Worm (Caenorhabditis elegans): Measurements from ENCODE around the gene F36H1.12.

Gene F36H1.12

DNA sequence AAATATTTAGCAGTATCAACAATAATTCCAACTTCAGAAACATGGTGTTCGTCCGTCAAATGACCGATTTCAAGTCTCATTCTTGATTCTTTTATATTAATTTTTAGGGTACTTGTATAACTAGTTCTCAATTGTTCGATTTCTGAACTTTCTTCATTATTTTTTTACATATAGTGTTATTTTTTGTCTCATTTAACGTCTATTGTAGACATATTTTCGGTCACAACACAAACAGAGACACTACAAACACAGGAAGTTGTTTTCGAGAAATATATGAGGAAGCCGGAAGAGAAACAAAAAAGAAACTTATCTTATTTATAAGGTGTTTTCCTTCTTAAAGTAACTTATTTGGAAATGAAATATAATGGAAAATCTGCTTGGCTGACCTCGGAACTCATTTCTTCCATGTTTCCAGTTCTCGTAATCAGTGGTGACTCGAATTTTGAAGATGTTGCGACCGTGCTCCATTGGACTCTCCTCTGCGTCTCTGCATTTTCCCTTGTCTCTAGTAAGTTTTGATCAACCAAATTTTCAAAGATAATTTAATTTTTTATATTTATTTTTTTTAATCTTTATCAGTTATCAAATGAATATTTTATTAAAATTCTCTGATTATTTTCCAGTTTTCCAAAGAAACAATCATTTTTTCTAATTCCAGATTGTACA is at the start of gene F36H1.12, which contains the start of gene lin-3:
F36H1.12 (minus strand) TSS at position 51 of the 666 bp plus-strand sequence.
lin-3 (plus strand) TSS at position 657 of the 666 bp plus-strand sequence.
- TF ChIP-seq aly-1 (tag; optimal IDR thresholded peaks at IDR 0.05): no peak
- TF ChIP-seq hnd-1 (tag; optimal IDR thresholded peaks at IDR 0.05): no peak
- TF ChIP-seq ceh-36 (tag; optimal IDR thresholded peaks at IDR 0.05): no peak
- TF ChIP-seq hmbx-1 (tag; optimal IDR thresholded peaks at IDR 0.05): no peak
- no peak for TF ChIP-seq ceh-13 (GFP tag; optimal IDR thresholded peaks at IDR 0.05)

- TF ChIP-seq ama-1 (optimal IDR thresholded peaks at IDR 0.05) (no peak), ceh-36 (tag; optimal IDR thresholded peaks at IDR 0.05) (no peak), hmg-4 (GFP tag; optimal IDR thresholded peaks at IDR 0.05) (no peak), sea-1 (GFP tag; conservative IDR thresholded peaks at IDR 0.05) (no peak), scrt-1 (GFP tag; IDR thresholded peaks at IDR 0.05) (no peak), ceh-13 (GFP tag; optimal IDR thresholded peaks at IDR 0.05) (no peak), pes-1 (GFP tag; IDR thresholded peaks at IDR 0.05) (no peak), tbx-37 (GFP tag; conservative IDR thresholded peaks at IDR 0.05) (no peak), B0310.2 (tag; optimal IDR thresholded peaks at IDR 0.05) (no peak), hnd-1 (tag; optimal IDR thresholded peaks at IDR 0.05) (no peak), tbx-11 (GFP tag; IDR thresholded peaks at IDR 0.05) (no peak), aly-1 (tag; optimal IDR thresholded peaks at IDR 0.05) (no peak), hmbx-1 (tag; optimal IDR thresholded peaks at IDR 0.05) (no peak), tra-4 (tag; optimal IDR thresholded peaks at IDR 0.05) (no peak), flt-1 (GFP tag; IDR thresholded peaks at IDR 0.05) (no peak), F13C5.2 (tag; optimal IDR thresholded peaks at IDR 0.05) (no peak), ets-7 (tag; optimal IDR thresholded peaks at IDR 0.05) (no peak)
Observed at ce11 chrIV:11102608-11103007, 49.1 kb upstream of the F36H1.12 start, which contains the start of gene srlf-17. TSS of gene srlf-17 (minus strand) at chrIV:11102708.

ce11 chrIV:11101383-11101782 is 47.9 kb upstream of the F36H1.12 start, which contains the start of gene srlf-18:
TSS of gene srlf-18 (minus strand) at chrIV:11101483.
- TF ChIP-seq B0310.2 (tag; optimal IDR thresholded peaks at IDR 0.05): no peak
- no peak for TF ChIP-seq tra-4 (tag; optimal IDR thresholded peaks at IDR 0.05)
- no peak for TF ChIP-seq tbx-37 (GFP tag; conservative IDR thresholded peaks at IDR 0.05)
- no peak for TF ChIP-seq tbx-11 (GFP tag; IDR thresholded peaks at IDR 0.05)
- TF ChIP-seq scrt-1 (GFP tag; IDR thresholded peaks at IDR 0.05): no peak
- TF ChIP-seq hmbx-1 (tag; optimal IDR thresholded peaks at IDR 0.05): no peak
- TF ChIP-seq aly-1 (tag; optimal IDR thresholded peaks at IDR 0.05): no peak
- TF ChIP-seq sea-1 (GFP tag; conservative IDR thresholded peaks at IDR 0.05): no peak
- no peak for TF ChIP-seq ceh-36 (tag; optimal IDR thresholded peaks at IDR 0.05)
- TF ChIP-seq pes-1 (GFP tag; IDR thresholded peaks at IDR 0.05): no peak
- no peak for TF ChIP-seq ceh-13 (GFP tag; optimal IDR thresholded peaks at IDR 0.05)
- TF ChIP-seq ama-1 (optimal IDR thresholded peaks at IDR 0.05): no peak
- TF ChIP-seq F13C5.2 (tag; optimal IDR thresholded peaks at IDR 0.05): no peak
- TF ChIP-seq ets-7 (tag; optimal IDR thresholded peaks at IDR 0.05): no peak
- no peak for TF ChIP-seq hnd-1 (tag; optimal IDR thresholded peaks at IDR 0.05)
- TF ChIP-seq hmg-4 (GFP tag; optimal IDR thresholded peaks at IDR 0.05): no peak

DNA sequence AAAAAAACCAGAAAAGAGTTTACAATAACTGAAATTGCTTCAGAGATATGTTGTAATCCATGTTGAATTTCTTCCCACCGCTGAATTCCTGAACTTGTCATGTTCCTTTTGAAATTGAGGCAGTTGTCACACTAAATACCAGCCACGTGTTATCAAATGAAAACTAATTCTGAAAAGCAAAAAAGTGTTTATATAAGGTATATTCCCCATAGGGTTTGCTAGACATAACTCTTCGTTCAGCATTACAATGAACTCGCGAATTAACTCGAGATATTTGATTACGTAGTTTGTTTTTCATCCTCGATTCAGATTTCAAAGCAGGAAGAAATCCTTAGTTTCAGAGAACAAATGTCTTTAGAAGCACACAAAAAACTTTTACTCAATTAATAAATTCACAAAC is 46.8 kb upstream of the F36H1.12 start, which contains the start of gene str-3:
str-3 (minus strand) TSS at position 101 of the 400 bp plus-strand sequence.
- TF ChIP-seq pes-1 (GFP tag; IDR thresholded peaks at IDR 0.05) (no peak), hmbx-1 (tag; optimal IDR thresholded peaks at IDR 0.05) (no peak), aly-1 (tag; optimal IDR thresholded peaks at IDR 0.05) (no peak), B0310.2 (tag; optimal IDR thresholded peaks at IDR 0.05) (no peak), hmg-4 (GFP tag; optimal IDR thresholded peaks at IDR 0.05) (no peak), flt-1 (GFP tag; IDR thresholded peaks at IDR 0.05) (no peak), ceh-36 (tag; optimal IDR thresholded peaks at IDR 0.05) (no peak), sea-1 (GFP tag; conservative IDR thresholded peaks at IDR 0.05) (no peak), ets-7 (tag; optimal IDR thresholded peaks at IDR 0.05) (no peak), tbx-11 (GFP tag; IDR thresholded peaks at IDR 0.05) (no peak), tbx-37 (GFP tag; conservative IDR thresholded peaks at IDR 0.05) (no peak), tra-4 (tag; optimal IDR thresholded peaks at IDR 0.05) (no peak), F13C5.2 (tag; optimal IDR thresholded peaks at IDR 0.05) (no peak), hnd-1 (tag; optimal IDR thresholded peaks at IDR 0.05) (no peak), scrt-1 (GFP tag; IDR thresholded peaks at IDR 0.05) (no peak), ceh-13 (GFP tag; optimal IDR thresholded peaks at IDR 0.05) (no peak)

DNA sequence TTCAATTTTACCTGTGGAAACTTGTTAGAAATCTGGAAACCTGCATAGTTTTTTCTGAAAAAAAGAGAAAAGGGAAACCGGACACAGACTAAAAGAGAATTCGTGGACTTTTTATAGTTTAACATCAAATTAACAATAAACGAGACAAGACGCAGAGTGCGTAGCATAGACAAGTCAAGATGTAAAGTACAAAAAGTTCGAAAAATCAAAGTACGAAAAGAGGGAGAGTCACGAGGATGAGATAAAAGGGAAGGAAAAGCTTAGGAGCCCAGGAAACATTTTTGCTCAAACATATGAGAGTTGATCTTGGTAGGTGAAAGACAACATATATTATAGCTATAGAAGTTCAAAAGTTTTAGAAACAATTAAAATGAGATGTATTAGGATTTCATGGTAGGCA is 44.3 kb upstream of the F36H1.12 start, which contains the start of gene M7.12:
M7.12 (minus strand) TSS at position 188 of the 400 bp plus-strand sequence.
- TF ChIP-seq flt-1 (GFP tag; IDR thresholded peaks at IDR 0.05) (no peak), ama-1 (optimal IDR thresholded peaks at IDR 0.05) (no peak), tbx-11 (GFP tag; IDR thresholded peaks at IDR 0.05) (no peak), tra-4 (tag; optimal IDR thresholded peaks at IDR 0.05) (no peak), sea-1 (GFP tag; conservative IDR thresholded peaks at IDR 0.05) (no peak), ceh-36 (tag; optimal IDR thresholded peaks at IDR 0.05) (no peak), pes-1 (GFP tag; IDR thresholded peaks at IDR 0.05) (no peak), hnd-1 (tag; optimal IDR thresholded peaks at IDR 0.05) (no peak), aly-1 (tag; optimal IDR thresholded peaks at IDR 0.05) (no peak), hmg-4 (GFP tag; optimal IDR thresholded peaks at IDR 0.05) (no peak), hmbx-1 (tag; optimal IDR thresholded peaks at IDR 0.05) (no peak), scrt-1 (GFP tag; IDR thresholded peaks at IDR 0.05) (no peak), F13C5.2 (tag; optimal IDR thresholded peaks at IDR 0.05) (no peak), ets-7 (tag; optimal IDR thresholded peaks at IDR 0.05) (no peak), tbx-37 (GFP tag; conservative IDR thresholded peaks at IDR 0.05) (no peak), ceh-13 (GFP tag; optimal IDR thresholded peaks at IDR 0.05) (no peak), B0310.2 (tag; optimal IDR thresholded peaks at IDR 0.05) (no peak)

DNA sequence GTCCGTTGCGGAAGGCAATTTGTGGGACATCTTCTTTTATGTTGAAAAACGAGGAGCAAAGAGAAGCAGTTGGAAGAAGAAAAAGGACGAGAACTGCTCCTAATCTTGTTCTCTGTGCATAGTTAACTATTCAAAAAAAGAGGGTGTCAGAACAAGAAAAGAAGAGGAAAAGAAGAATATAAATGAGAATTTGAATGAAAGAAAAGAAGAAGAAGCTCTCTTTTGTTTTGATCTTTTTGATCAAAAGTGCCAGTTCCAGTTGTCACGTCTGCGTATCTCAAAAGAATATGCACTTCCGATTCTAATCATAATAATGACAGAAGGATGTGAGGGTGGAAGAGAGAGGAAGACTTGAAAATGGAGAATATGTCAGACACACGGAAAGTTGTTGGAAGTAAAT is 41.5 kb upstream of the F36H1.12 start, which contains the start of gene M7.8:
M7.8 (minus strand) TSS at position 112 of the 400 bp plus-strand sequence.
- TF ChIP-seq F13C5.2 (tag; optimal IDR thresholded peaks at IDR 0.05) (no peak), hmg-4 (GFP tag; optimal IDR thresholded peaks at IDR 0.05) (no peak), ama-1 (optimal IDR thresholded peaks at IDR 0.05) (no peak), aly-1 (tag; optimal IDR thresholded peaks at IDR 0.05) (no peak), ets-7 (tag; optimal IDR thresholded peaks at IDR 0.05) (no peak), sea-1 (GFP tag; conservative IDR thresholded peaks at IDR 0.05) (no peak), ceh-13 (GFP tag; optimal IDR thresholded peaks at IDR 0.05) (no peak), scrt-1 (GFP tag; IDR thresholded peaks at IDR 0.05) (no peak), flt-1 (GFP tag; IDR thresholded peaks at IDR 0.05) (no peak), pes-1 (GFP tag; IDR thresholded peaks at IDR 0.05) (no peak), tbx-37 (GFP tag; conservative IDR thresholded peaks at IDR 0.05) (no peak), ceh-36 (tag; optimal IDR thresholded peaks at IDR 0.05) (no peak)
